Fruit fly (Drosophila melanogaster) whole organism, embryonic: ENCODE results near the gene Sec20.

Experiments used
- CG10462 ChIP-seq: fragments of 200-800 bp; sonication (Bioruptor generic); optimal IDR thresholded peaks from 2 replicates; lab custom pipeline; 2016; ENCODE audit warnings: missing biosample characterization, missing genetic modification characterization
- CG11093 ChIP-seq: fragments of 200-800 bp; sonication (Bioruptor generic); IDR thresholded peaks from 3 replicates; pipeline ENCODE4 v1.3.6; 2022; ENCODE audit warnings: missing biosample characterization, missing genetic modification characterization
- CG11504 ChIP-seq: fragments of 200-800 bp; sonication (Bioruptor generic); optimal IDR thresholded peaks from 3 replicates; lab custom pipeline; 2019; ENCODE audit warnings: missing biosample characterization, mild to moderate bottlenecking, missing genetic modification characterization, moderate library complexity
- CG12744 ChIP-seq: fragments of 200-800 bp; sonication (Bioruptor generic); optimal IDR thresholded peaks from 2 replicates; lab custom pipeline; 2016; ENCODE audit warnings: missing biosample characterization, missing genetic modification characterization
- CG12769 ChIP-seq: fragments of 200-800 bp; sonication (Bioruptor generic); optimal IDR thresholded peaks from 2 replicates; lab custom pipeline; 2019; ENCODE audit warnings: missing biosample characterization, mild to moderate bottlenecking, missing genetic modification characterization, moderate library complexity
- CG13123 ChIP-seq: fragments of 200-800 bp; sonication (Bioruptor generic); optimal IDR thresholded peaks from 2 replicates; lab custom pipeline; 2016; ENCODE audit warnings: missing biosample characterization, missing genetic modification characterization
- CG14441 ChIP-seq: fragments of 200-800 bp; sonication (Bioruptor generic); IDR thresholded peaks from 2 replicates; pipeline ENCODE4 v1.3.6; 2022; ENCODE audit warnings: missing biosample characterization, missing genetic modification characterization
- CG15011 ChIP-seq: fragments of 200-800 bp; sonication (Bioruptor generic); optimal IDR thresholded peaks from 3 replicates; lab custom pipeline; 2018; ENCODE audit warnings: missing biosample characterization, mild to moderate bottlenecking, missing genetic modification characterization
- CG15073 ChIP-seq: fragments of 200-800 bp; sonication (Bioruptor generic); optimal IDR thresholded peaks from 2 replicates; lab custom pipeline; 2016; ENCODE audit warnings: missing biosample characterization, missing genetic modification characterization
- CG1602 ChIP-seq: fragments of 200-800 bp; sonication (Bioruptor generic); optimal IDR thresholded peaks from 3 replicates; lab custom pipeline; 2016; ENCODE audit warnings: missing biosample characterization, missing genetic modification characterization
- CG1603 ChIP-seq: fragments of 200-800 bp; sonication (Bioruptor generic); optimal IDR thresholded peaks from 2 replicates; lab custom pipeline; 2019; ENCODE audit warnings: missing biosample characterization, mild to moderate bottlenecking, missing genetic modification characterization, moderate library complexity
- CG33213 ChIP-seq: fragments of 200-800 bp; sonication (Bioruptor generic); optimal IDR thresholded peaks from 3 replicates; lab custom pipeline; 2016; ENCODE audit warnings: missing biosample characterization, missing genetic modification characterization
- CG3838 ChIP-seq: fragments of 200-800 bp; sonication (Bioruptor generic); optimal IDR thresholded peaks from 3 replicates; lab custom pipeline; 2016; ENCODE audit warnings: missing biosample characterization, missing genetic modification characterization
- CG3847 ChIP-seq: fragments of 200-800 bp; sonication (Bioruptor generic); IDR thresholded peaks from 2 replicates; pipeline ENCODE4 v1.3.6; 2022; ENCODE audit warnings: missing biosample characterization, missing genetic modification characterization
- CG4617 ChIP-seq: fragments of 200-800 bp; sonication (Bioruptor generic); optimal IDR thresholded peaks from 3 replicates; lab custom pipeline; 2016; ENCODE audit warnings: missing biosample characterization, missing genetic modification characterization, borderline replicate concordance
- CG4707 ChIP-seq: fragments of 200-800 bp; sonication (Bioruptor generic); optimal IDR thresholded peaks from 2 replicates; lab custom pipeline; 2018; ENCODE audit warnings: missing biosample characterization, mild to moderate bottlenecking, missing genetic modification characterization, moderate library complexity
- CG6813 ChIP-seq: fragments of 200-800 bp; sonication (Bioruptor generic); optimal IDR thresholded peaks from 2 replicates; lab custom pipeline; 2017; ENCODE audit warnings: missing biosample characterization, missing genetic modification characterization, mild to moderate bottlenecking, moderate library complexity, missing genetic modification reagents
- CG8924 ChIP-seq: fragments of 200-800 bp; optimal IDR thresholded peaks from 3 replicates; lab custom pipeline; 2019; ENCODE audit warnings: missing biosample characterization, mild to moderate bottlenecking, missing genetic modification characterization, moderate library complexity
- D19A ChIP-seq: fragments of 200-800 bp; optimal IDR thresholded peaks from 3 replicates; lab custom pipeline; 2019; ENCODE audit warnings: missing biosample characterization, mild to moderate bottlenecking, missing genetic modification characterization, moderate library complexity
- Drgx ChIP-seq: fragments of 200-800 bp; sonication (Bioruptor generic); IDR thresholded peaks from 2 replicates; pipeline ENCODE4 v1.3.6; 2022; ENCODE audit warnings: missing biosample characterization, missing genetic modification characterization
- E2f1 ChIP-seq: fragments of 200-800 bp; sonication (Bioruptor generic); IDR thresholded peaks from 2 replicates; pipeline ENCODE4 v1.3.6; 2022; ENCODE audit warnings: missing biosample characterization, missing genetic modification characterization
- Hey ChIP-seq: fragments of 200-800 bp; sonication (Bioruptor generic); optimal IDR thresholded peaks from 3 replicates; lab custom pipeline; 2018; ENCODE audit warnings: missing biosample characterization, mild to moderate bottlenecking, missing genetic modification characterization
- Hr78 ChIP-seq, 2 experiments: fragments of 200-800 bp in 1 of 2; fragments of >200 bp in 1 of 2; sonication (Bioruptor generic) in 1 of 2; optimal IDR thresholded peaks; 2 replicates each; lab custom pipeline; 2017 to 2019; ENCODE audit warnings: missing biosample characterization in 2 of 2, missing genetic modification characterization in 2 of 2, mild to moderate bottlenecking in 1 of 2, moderate library complexity in 1 of 2
- MTF-1 ChIP-seq: fragments of 200-800 bp; sonication (Bioruptor generic); optimal IDR thresholded peaks from 2 replicates; lab custom pipeline; 2018; ENCODE audit warnings: missing biosample characterization, mild to moderate bottlenecking, missing genetic modification characterization, borderline replicate concordance
- Optix ChIP-seq: fragments of 200-800 bp; sonication (Bioruptor generic); IDR thresholded peaks from 3 replicates; pipeline ENCODE4 v1.3.6; 2022; ENCODE audit warnings: missing biosample characterization, missing genetic modification characterization
- Ptx1 ChIP-seq: fragments of 200-800 bp; sonication (Bioruptor generic); IDR thresholded peaks from 2 replicates; pipeline ENCODE4 v1.3.6; 2022; ENCODE audit warnings: missing biosample characterization, missing genetic modification characterization
- Side ChIP-seq: fragments of 200-800 bp; sonication (Bioruptor generic); optimal IDR thresholded peaks from 2 replicates; lab custom pipeline; 2016; ENCODE audit warnings: missing biosample characterization, missing genetic modification characterization
- Sin3A ChIP-seq: fragments of >200 bp; optimal IDR thresholded peaks from 2 replicates; lab custom pipeline; 2018
- Spps ChIP-seq: fragments of 200-800 bp; sonication (Bioruptor generic); optimal IDR thresholded peaks from 2 replicates; lab custom pipeline; 2018; ENCODE audit warnings: missing biosample characterization, mild to moderate bottlenecking, missing genetic modification characterization
- Sry-β ChIP-seq: fragments of 200-800 bp; sonication (Bioruptor generic); optimal IDR thresholded peaks from 2 replicates; lab custom pipeline; 2018; ENCODE audit warnings: missing biosample characterization, mild to moderate bottlenecking, missing genetic modification characterization, moderate library complexity
- TFAM ChIP-seq: fragments of 200-800 bp; sonication (Bioruptor generic); optimal IDR thresholded peaks from 2 replicates; lab custom pipeline; 2017; ENCODE audit warnings: missing biosample characterization, missing genetic modification characterization, inconsistent platforms
- br ChIP-seq: fragments of >200 bp; optimal IDR thresholded peaks from 2 replicates; lab custom pipeline; 2017
- cas ChIP-seq: fragments of 200-800 bp; sonication (Bioruptor generic); IDR thresholded peaks from 2 replicates; pipeline ENCODE4 v1.3.6; 2022; ENCODE audit warnings: missing biosample characterization, missing genetic modification characterization
- ci ChIP-seq: fragments of 200-800 bp; sonication (Bioruptor generic); IDR thresholded peaks from 3 replicates; pipeline ENCODE4 v1.3.6; 2022; ENCODE audit warnings: missing biosample characterization, missing genetic modification characterization
- dm ChIP-seq: fragments of 200-800 bp; sonication (Bioruptor generic); optimal IDR thresholded peaks from 3 replicates; lab custom pipeline; 2016; ENCODE audit warnings: missing biosample characterization, missing genetic modification characterization
- dmrt11E ChIP-seq: fragments of 200-800 bp; sonication (Bioruptor generic); optimal IDR thresholded peaks from 3 replicates; lab custom pipeline; 2018; ENCODE audit warnings: missing biosample characterization, mild to moderate bottlenecking, missing genetic modification characterization, moderate library complexity
- en ChIP-seq: fragments of 200-800 bp; sonication (Bioruptor generic); optimal IDR thresholded peaks from 2 replicates; lab custom pipeline; 2016; ENCODE audit warnings: missing biosample characterization, missing genetic modification characterization
- exex ChIP-seq: fragments of 200-800 bp; sonication (Bioruptor generic); optimal IDR thresholded peaks from 4 replicates; lab custom pipeline; 2018; ENCODE audit warnings: missing biosample characterization, mild to moderate bottlenecking, missing genetic modification characterization, moderate library complexity
- fd3F ChIP-seq: fragments of 200-800 bp; sonication (Bioruptor generic); optimal IDR thresholded peaks from 2 replicates; lab custom pipeline; 2018; ENCODE audit warnings: missing biosample characterization, mild to moderate bottlenecking, missing genetic modification characterization, moderate library complexity
- hth ChIP-seq: fragments of >200 bp; optimal IDR thresholded peaks from 2 replicates; lab custom pipeline; 2017; ENCODE audit warnings: inconsistent platforms
- kah ChIP-seq: fragments of 200-800 bp; sonication (Bioruptor generic); optimal IDR thresholded peaks from 2 replicates; lab custom pipeline; 2018; ENCODE audit warnings: missing biosample characterization, mild to moderate bottlenecking, missing genetic modification characterization
- luna ChIP-seq: fragments of 200-800 bp; sonication (Bioruptor generic); optimal IDR thresholded peaks from 2 replicates; lab custom pipeline; 2016; ENCODE audit warnings: missing biosample characterization, missing genetic modification characterization
- nerfin-1 ChIP-seq: fragments of 200-800 bp; sonication (Bioruptor generic); optimal IDR thresholded peaks from 3 replicates; lab custom pipeline; 2019; ENCODE audit warnings: missing biosample characterization, mild to moderate bottlenecking, missing genetic modification characterization, moderate library complexity
- nom ChIP-seq: fragments of 200-800 bp; sonication (Bioruptor generic); optimal IDR thresholded peaks from 2 replicates; lab custom pipeline; 2017; ENCODE audit warnings: missing biosample characterization, missing genetic modification characterization, mild to moderate bottlenecking, moderate library complexity, missing genetic modification reagents
- odd ChIP-seq: fragments of 200-800 bp; sonication (Bioruptor generic); optimal IDR thresholded peaks from 2 replicates; lab custom pipeline; 2017; ENCODE audit warnings: missing biosample characterization, mild to moderate bottlenecking, missing genetic modification characterization
- peb ChIP-seq: fragments of 200-800 bp; sonication (Bioruptor generic); IDR thresholded peaks from 2 replicates; pipeline ENCODE4 v1.3.6; 2022; ENCODE audit warnings: missing biosample characterization, missing genetic modification characterization
- slbo ChIP-seq: fragments of 200-800 bp; sonication (Bioruptor generic); IDR thresholded peaks from 2 replicates; pipeline ENCODE4 v1.3.6; 2022; ENCODE audit warnings: missing biosample characterization, missing genetic modification characterization
- tgo ChIP-seq: fragments of 200-800 bp; sonication (Bioruptor generic); IDR thresholded peaks from 3 replicates; pipeline ENCODE4 v1.3.6; 2022; ENCODE audit warnings: missing biosample characterization, missing genetic modification characterization
- tup ChIP-seq: fragments of 200-800 bp; sonication (Bioruptor generic); optimal IDR thresholded peaks from 2 replicates; lab custom pipeline; 2016; ENCODE audit warnings: missing biosample characterization, mild to moderate bottlenecking, missing genetic modification characterization, moderate library complexity

Gene Sec20

DNA sequence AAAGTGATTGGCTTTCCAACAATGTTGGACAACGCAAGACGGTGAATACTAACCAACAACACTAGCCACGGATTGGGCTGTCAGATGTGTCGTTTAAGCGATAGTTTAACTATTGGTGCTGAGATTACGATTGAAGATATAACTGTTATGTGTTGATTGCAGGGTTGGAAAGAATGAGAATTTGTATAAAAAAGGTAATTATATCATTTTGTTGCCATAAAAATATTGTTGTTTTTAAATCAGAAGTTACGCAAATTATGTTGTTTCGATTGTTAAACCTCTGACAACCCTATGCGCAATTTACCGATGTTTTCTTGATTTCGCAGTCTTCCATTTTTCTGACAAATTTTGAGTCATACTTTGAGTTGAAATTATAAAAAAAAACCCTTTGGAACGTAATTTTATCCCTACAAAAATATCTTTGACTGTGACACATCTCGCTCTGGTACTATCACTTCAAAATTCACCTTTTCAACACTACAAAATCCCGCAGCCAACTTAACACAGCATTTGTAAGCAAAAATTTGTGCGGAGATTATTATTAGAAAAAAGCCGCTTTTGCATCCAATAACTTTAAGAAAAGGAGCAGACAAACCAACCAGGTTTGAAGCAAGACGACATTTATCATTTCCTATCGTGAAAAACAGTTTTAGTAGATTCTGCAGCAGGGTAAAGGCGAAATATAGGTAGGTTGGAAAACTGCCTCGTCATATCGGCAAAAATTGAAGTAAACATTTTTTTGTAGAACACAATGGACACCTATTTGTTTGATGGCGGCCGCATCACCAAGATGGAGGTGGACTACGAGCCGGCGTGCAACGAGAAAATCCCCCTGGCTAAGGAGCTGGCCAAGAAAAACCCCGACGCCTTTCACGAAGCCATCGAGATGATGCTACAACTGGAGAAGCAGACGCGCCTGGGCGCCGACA is 35.0 kb downstream of the Sec20 start, which contains the start of the genes Hat1 and Rpn5 (continued):
- TF ChIP-seq dmrt11E (tag; lab: Kevin White, UChicago) (peak; percentile 74), fd3F (GFP tag; lab: Kevin White, UChicago) (peak; percentile 49), CG3847 (peak; percentile 86), Drgx (GFP tag; lab: Robert Waterston, UW) (no peak), CG13123 (peak; percentile 68), CG4707 (GFP tag; lab: Kevin White, UChicago) (no peak), Hr78 (GFP tag; optimal IDR thresholded peaks at IDR 0.05; lab: Kevin White, UChicago) (no peak), nom (GFP tag; lab: Kevin White, UChicago) (peak; percentile 56), CG4617 (GFP tag; lab: Kevin White, UChicago) (peak; percentile 76), Side (GFP tag; lab: Kevin White, UChicago) (peak; percentile 90), CG11504 (tag; lab: Kevin White, UChicago) (peak; percentile 78), Sin3A (lab: Kevin White, UChicago) (peak; percentile 62), en (GFP tag; lab: Kevin White, UChicago) (peak; percentile 69), odd (GFP tag; lab: Kevin White, UChicago) (peak; percentile 44), Hey (peak; percentile 21), Optix (GFP tag; lab: Robert Waterston, UW) (no peak), br (lab: Kevin White, UChicago) (no peak), CG14441 (GFP tag; lab: Robert Waterston, UW) (peak; percentile 70; the same call in 1 of the 2 replicates), MTF-1 (GFP tag; lab: Kevin White, UChicago) (no peak), dm (GFP tag; lab: Kevin White, UChicago) (peak; percentile 82), tgo (GFP tag; lab: Robert Waterston, UW) (peak; percentile 70), E2f1 (GFP tag; lab: Robert Waterston, UW) (peak; percentile 59), TFAM (GFP tag; lab: Kevin White, UChicago) (peak; percentile 22), Ptx1 (GFP tag; lab: Robert Waterston, UW) (peak; percentile 69), CG11093 (GFP tag; lab: Robert Waterston, UW) (peak; percentile 62; the same call in 1 of the 3 replicates), hth (lab: Kevin White, UChicago) (no peak), CG8924 (tag; lab: Kevin White, UChicago) (peak; percentile 60), peb (GFP tag; lab: Robert Waterston, UW) (no peak), kah (GFP tag; lab: Kevin White, UChicago) (no peak), Sry-β (GFP tag; lab: Kevin White, UChicago) (peak; percentile 90), cas (GFP tag; lab: Robert Waterston, UW) (0 out of 2 replicates have a peak, but pooled peaks have one; percentile 21), exex (tag; lab: Kevin White, UChicago) (peak; percentile 32), CG12769 (no peak), nerfin-1 (tag; lab: Kevin White, UChicago) (peak; percentile 54), slbo (peak; percentile 78), CG1603 (peak; percentile 65), CG33213 (GFP tag; lab: Kevin White, UChicago) (peak; percentile 76), CG10462 (GFP tag; lab: Kevin White, UChicago) (peak; percentile 23), CG6813 (GFP tag; lab: Kevin White, UChicago) (no peak), CG1602 (GFP tag; lab: Kevin White, UChicago) (peak; percentile 90), tup (GFP tag; lab: Kevin White, UChicago) (peak; percentile 56), CG12744 (GFP tag; lab: Kevin White, UChicago) (peak; percentile 81), Spps (tag; lab: Kevin White, UChicago) (peak; percentile 24), luna (GFP tag; lab: Kevin White, UChicago) (peak; percentile 80), ci (GFP tag; lab: Robert Waterston, UW) (peak; percentile 45; the same call in 2 of the 3 replicates), CG15011 (GFP tag; lab: Kevin White, UChicago) (peak; percentile 58), CG15073 (GFP tag; lab: Kevin White, UChicago) (peak; percentile 32), D19A (tag; lab: Kevin White, UChicago) (peak; percentile 46), CG3838 (GFP tag; lab: Kevin White, UChicago) (peak; percentile 59)
